Worm (Caenorhabditis elegans) whole organism, L4 larva: ENCODE data around the gene Y73B6BL.22.
A peak's percentile ranks its signal among the peaks of the same experiment; 100 is the strongest.

Experiments used
- F44E2.7 ChIP-seq: fragments of 200-800 bp; sonication (Bioruptor generic); IDR thresholded peaks from 2 replicates; pipeline ENCODE4 v2.1.2; 2022; ENCODE audit warnings: missing genetic modification characterization, missing compliant biosample characterization
- R02D3.7 ChIP-seq: fragments of 150-350 bp; sonication (generic microtip); optimal IDR thresholded peaks from 3 replicates; lab custom pipeline; 2014; ENCODE audit warnings: missing biosample characterization, missing genetic modification characterization
- ZK337.2 ChIP-seq: fragments of 200-800 bp; sonication (Bioruptor generic); IDR thresholded peaks from 2 replicates; pipeline ENCODE4 v1.3.6; 2022; ENCODE audit warnings: missing genetic modification reagents, missing genetic modification characterization, missing compliant biosample characterization
- ZK546.5 ChIP-seq, 2 experiments: sonication (generic microtip); optimal IDR thresholded peaks; 2 replicates each; lab custom pipeline; 2017; ENCODE audit warnings: missing biosample characterization in 2 of 2, missing genetic modification characterization in 2 of 2
- aha-1 ChIP-seq: fragments of 150-350 bp; peaks from one replicate; lab custom pipeline; 2014; ENCODE audit warnings: missing biosample characterization, missing genetic modification characterization
- aly-2 ChIP-seq: sonication (generic microtip); optimal IDR thresholded peaks from 2 replicates; lab custom pipeline; 2018; ENCODE audit warnings: missing biosample characterization, missing genetic modification characterization
- ama-1 ChIP-seq: fragments of 150-350 bp; optimal IDR thresholded peaks from 2 replicates; lab custom pipeline; 2014; ENCODE audit warnings: inconsistent platforms, mixed read lengths
- ceh-32 ChIP-seq: sonication (generic microtip); optimal IDR thresholded peaks from 2 replicates; lab custom pipeline; 2016; ENCODE audit warnings: mild to moderate bottlenecking, missing genetic modification characterization, missing compliant biosample characterization; ENCODE audit not compliant: poor library complexity
- cey-2 ChIP-seq: sonication (generic microtip); optimal IDR thresholded peaks from 3 replicates; lab custom pipeline; 2017; ENCODE audit warnings: missing genetic modification characterization, mild to moderate bottlenecking, missing compliant biosample characterization, antibody characterized with exemption, borderline replicate concordance; ENCODE audit not compliant: insufficient read depth
- ctbp-1 ChIP-seq: fragments of 200-800 bp; sonication (Bioruptor generic); IDR thresholded peaks from 2 replicates; pipeline ENCODE4 v1.3.6; 2022; ENCODE audit warnings: missing genetic modification reagents, missing genetic modification characterization, missing compliant biosample characterization
- daf-12 ChIP-seq: fragments of 150-350 bp; optimal IDR thresholded peaks from 2 replicates; lab custom pipeline; 2014; ENCODE audit warnings: missing biosample characterization, missing genetic modification reagents, missing genetic modification characterization
- daf-16 ChIP-seq, 3 experiments: sonication (generic microtip); optimal IDR thresholded peaks; 2 replicates each; lab custom pipeline; 2016 to 2017; ENCODE audit warnings: missing genetic modification characterization in 3 of 3, missing genetic modification reagents in 3 of 3, mild to moderate bottlenecking in 2 of 3, missing compliant biosample characterization in 2 of 3, missing biosample characterization in 1 of 3, moderate library complexity in 1 of 3
- dmd-6 ChIP-seq: fragments of 200-800 bp; sonication (Bioruptor generic); IDR thresholded peaks from 2 replicates; pipeline ENCODE4 v1.3.6; 2022; ENCODE audit warnings: missing genetic modification reagents, missing genetic modification characterization, missing compliant biosample characterization
- dpl-1 ChIP-seq: fragments of 150-350 bp; optimal IDR thresholded peaks from 2 replicates; lab custom pipeline; 2014; ENCODE audit warnings: missing biosample characterization, missing genetic modification reagents, missing genetic modification characterization
- dve-1 ChIP-seq: sonication (generic microtip); optimal IDR thresholded peaks from 2 replicates; lab custom pipeline; 2017; ENCODE audit warnings: antibody characterized with exemption, mild to moderate bottlenecking, missing genetic modification characterization, missing compliant biosample characterization; ENCODE audit not compliant: insufficient read depth
- hmg-1.1 ChIP-seq: fragments of 200-800 bp; sonication (Bioruptor generic); IDR thresholded peaks from 2 replicates; pipeline ENCODE4 v1.3.6; 2022; ENCODE audit warnings: missing genetic modification reagents, missing genetic modification characterization, missing compliant biosample characterization
- lin-15B ChIP-seq: fragments of 150-350 bp; sonication (generic microtip); optimal IDR thresholded peaks from 3 replicates; lab custom pipeline; 2014; ENCODE audit warnings: missing biosample characterization, missing genetic modification characterization
- lin-29 ChIP-seq: fragments of 200-800 bp; sonication (Bioruptor generic); IDR thresholded peaks from 2 replicates; pipeline ENCODE4 v1.3.6; 2022; ENCODE audit warnings: missing genetic modification reagents, missing genetic modification characterization, missing compliant biosample characterization
- lin-38 ChIP-seq: fragments of 200-800 bp; sonication (Bioruptor generic); IDR thresholded peaks from 2 replicates; pipeline ENCODE4 v1.3.6; 2022; ENCODE audit warnings: missing genetic modification reagents, missing genetic modification characterization, missing compliant biosample characterization
- mdt-29 ChIP-seq: fragments of 200-800 bp; sonication (Bioruptor generic); IDR thresholded peaks from 2 replicates; pipeline ENCODE4 v1.3.6; 2022; ENCODE audit warnings: missing genetic modification reagents, missing genetic modification characterization, missing compliant biosample characterization
- mes-2 ChIP-seq: sonication (generic microtip); optimal IDR thresholded peaks from 2 replicates; lab custom pipeline; 2016; ENCODE audit warnings: missing genotype, mild to moderate bottlenecking, missing genetic modification characterization, missing compliant biosample characterization; ENCODE audit not compliant: poor library complexity, severe bottlenecking
- mxl-3 ChIP-seq: fragments of 200-800 bp; sonication (Bioruptor generic); optimal IDR thresholded peaks from 2 replicates; lab custom pipeline; 2018; ENCODE audit warnings: mild to moderate bottlenecking, missing genetic modification characterization, missing compliant biosample characterization
- nhr-6 ChIP-seq: fragments of 150-350 bp; optimal IDR thresholded peaks from 2 replicates; lab custom pipeline; 2014; ENCODE audit warnings: missing biosample characterization, missing genetic modification characterization
- pqm-1 ChIP-seq: sonication (generic microtip); optimal IDR thresholded peaks from 2 replicates; lab custom pipeline; 2017; ENCODE audit warnings: missing biosample characterization, missing genetic modification characterization
- saeg-2 ChIP-seq: fragments of 200-800 bp; sonication (Bioruptor generic); IDR thresholded peaks from 2 replicates; pipeline ENCODE4 v1.3.6; 2022; ENCODE audit warnings: missing genetic modification reagents, missing genetic modification characterization, missing compliant biosample characterization
- sdz-12 ChIP-seq: fragments of 200-800 bp; sonication (Bioruptor generic); optimal IDR thresholded peaks from 2 replicates; lab custom pipeline; 2018; ENCODE audit warnings: mild to moderate bottlenecking, missing genetic modification characterization, missing compliant biosample characterization
- snpc-1.2 ChIP-seq: fragments of 200-800 bp; sonication (Bioruptor generic); IDR thresholded peaks from 2 replicates; pipeline ENCODE4 v1.3.6; 2022; ENCODE audit warnings: missing genetic modification reagents, missing genetic modification characterization, missing compliant biosample characterization
- snpc-4 ChIP-seq: fragments of 150-350 bp; optimal IDR thresholded peaks from 2 replicates; lab custom pipeline; 2014; ENCODE audit warnings: missing biosample characterization, missing genetic modification characterization
- spr-1 ChIP-seq: sonication (generic microtip); optimal IDR thresholded peaks from 2 replicates; lab custom pipeline; 2016; ENCODE audit warnings: mild to moderate bottlenecking, missing genetic modification characterization, missing compliant biosample characterization
- unc-62 ChIP-seq, 3 experiments: fragments of 150-350 bp in 1 of 3; sonication (generic microtip); optimal IDR thresholded peaks in 2 of 3; peaks in 1 of 3; 1 replicate in 1 of 3; 2 replicates in 2 of 3; lab custom pipeline; 2014 to 2017; ENCODE audit warnings: missing biosample characterization in 3 of 3, missing genetic modification characterization in 3 of 3, missing genetic modification reagents in 3 of 3, missing genotype in 1 of 3
- zag-1 ChIP-seq: fragments of 150-350 bp; optimal IDR thresholded peaks from 2 replicates; lab custom pipeline; 2014; ENCODE audit warnings: missing biosample characterization, missing genetic modification characterization
- zip-2 ChIP-seq: fragments of 150-350 bp; optimal IDR thresholded peaks from 2 replicates; lab custom pipeline; 2014; ENCODE audit warnings: missing biosample characterization, missing genetic modification characterization
- ztf-11 ChIP-seq: fragments of 150-350 bp; optimal IDR thresholded peaks from 2 replicates; lab custom pipeline; 2014; ENCODE audit warnings: missing biosample characterization, missing genetic modification characterization

Y73B6BL.22 gene

ce11 chrIV:6416553-6416952 is at the start of gene Y73B6BL.22:
TSS of gene Y73B6BL.22 (minus strand) at chrIV:6416653.
- no peak for TF ChIP-seq daf-12
- peak; percentile 8 for TF ChIP-seq aha-1 (tag; lab: Kevin White, UChicago)
- no peak for TF ChIP-seq snpc-1.2
- no peak for TF ChIP-seq ZK337.2 (GFP tag; lab: Robert Waterston, UW)
- no peak for TF ChIP-seq ceh-32 (tag; lab: Kevin White, UChicago)
- no peak for TF ChIP-seq mxl-3
- no peak for TF ChIP-seq nhr-6 (tag; lab: Kevin White, UChicago)
- no peak for TF ChIP-seq ctbp-1 (GFP tag; lab: Robert Waterston, UW)
- TF ChIP-seq zag-1 (tag; lab: Kevin White, UChicago) = no peak

- no peak for TF ChIP-seq unc-62 (GFP tag; optimal IDR thresholded peaks at IDR 0.05 in 1 of 2; lab: Kevin White, UChicago)
- TF ChIP-seq unc-62 (tag; optimal IDR thresholded peaks at IDR 0.05; lab: Kevin White, UChicago) = no peak
- TF ChIP-seq snpc-4 = no peak
- no peak for TF ChIP-seq lin-15B (tag; lab: Kevin White, UChicago)
Observed at ce11 chrIV:6464005-6464404, 47.6 kb upstream of the Y73B6BL.22 start, which contains the start of gene acr-25. TSS of gene acr-25 (plus strand) at chrIV:6464305.

ce11 chrIV:6460596-6460995 is 44.1 kb upstream of the Y73B6BL.22 start:
- peak; percentile 87 for TF ChIP-seq snpc-1.2
- no peak for TF ChIP-seq R02D3.7 (tag; lab: Kevin White, UChicago)

- TF ChIP-seq spr-1 (tag; lab: Kevin White, UChicago) (no peak), ztf-11 (tag; lab: Kevin White, UChicago) (no peak), lin-29 (GFP tag; lab: Robert Waterston, UW) (no peak), F44E2.7 (GFP tag; lab: Robert Waterston, UW) (no peak), ZK546.5 (tag; optimal IDR thresholded peaks at IDR 0.05; lab: Kevin White, UChicago) (no peak), dpl-1 (no peak), sdz-12 (no peak), dmd-6 (no peak), pqm-1 (tag; lab: Kevin White, UChicago) (no peak), saeg-2 (no peak), aly-2 (tag; lab: Kevin White, UChicago) (no peak), cey-2 (tag; lab: Kevin White, UChicago) (no peak), ama-1 (no peak), mes-2 (tag; lab: Kevin White, UChicago) (no peak), mdt-29 (GFP tag; lab: Robert Waterston, UW) (no peak)
Observed at ce11 chrIV:6457472-6457871, 41.0 kb upstream of the Y73B6BL.22 start, which contains the start of gene lgc-10. TSS of gene lgc-10 (minus strand) at chrIV:6457572.

ce11 chrIV:6443018-6443417 is 26.6 kb upstream of the Y73B6BL.22 start:
- TF ChIP-seq daf-16 (GFP tag; optimal IDR thresholded peaks at IDR 0.05; lab: Kevin White, UChicago) = no peak
- peak; percentile 79 for TF ChIP-seq daf-16 (tag; optimal IDR thresholded peaks at IDR 0.05; lab: Kevin White, UChicago)
- TF ChIP-seq dve-1 (tag; lab: Kevin White, UChicago) = peak; percentile 23
- no peak for TF ChIP-seq lin-38 (GFP tag; lab: Robert Waterston, UW)
- TF ChIP-seq hmg-1.1 = no peak
- TF ChIP-seq zip-2 (tag; lab: Kevin White, UChicago) = no peak
- peak; percentile 6 for TF ChIP-seq aha-1 (tag; lab: Kevin White, UChicago)
- TF ChIP-seq, all 104 proteins: peak for 3
